Worm (Caenorhabditis elegans) whole organism, late embryonic: ENCODE results near the gene lelo-4.

Experiments used
- ama-1 ChIP-seq: fragments of 150-350 bp; optimal IDR thresholded peaks from 2 replicates; lab custom pipeline; 2014
- ceh-30 ChIP-seq: fragments of 150-350 bp; optimal IDR thresholded peaks from 2 replicates; lab custom pipeline; 2014; ENCODE audit warnings: missing biosample characterization, missing genetic modification characterization
- ceh-31 ChIP-seq: sonication (generic microtip); optimal IDR thresholded peaks from 2 replicates; lab custom pipeline; 2016; ENCODE audit warnings: missing genetic modification characterization, missing compliant biosample characterization
- che-1 ChIP-seq: sonication (generic microtip); optimal IDR thresholded peaks from 2 replicates; lab custom pipeline; 2016; ENCODE audit warnings: mild to moderate bottlenecking, missing genetic modification characterization, missing compliant biosample characterization
- ets-4 ChIP-seq: sonication (generic microtip); optimal IDR thresholded peaks from 2 replicates; lab custom pipeline; 2016; ENCODE audit warnings: missing genetic modification characterization, missing compliant biosample characterization
- eyg-1 ChIP-seq: sonication (generic microtip); optimal IDR thresholded peaks from 2 replicates; lab custom pipeline; 2016; ENCODE audit warnings: missing genotype, missing genetic modification characterization, missing compliant biosample characterization
- fkh-10 ChIP-seq: fragments of 150-350 bp; optimal IDR thresholded peaks from 2 replicates; lab custom pipeline; 2014; ENCODE audit warnings: missing biosample characterization, missing genetic modification reagents, missing genetic modification characterization
- sox-2 ChIP-seq: fragments of 200-800 bp; sonication (Bioruptor generic); IDR thresholded peaks from 2 replicates; pipeline ENCODE4 v1.3.6; 2022; ENCODE audit warnings: missing genetic modification reagents, missing genetic modification characterization, missing compliant biosample characterization
- tbx-2 ChIP-seq: sonication (generic microtip); optimal IDR thresholded peaks from 2 replicates; lab custom pipeline; 2016; ENCODE audit warnings: missing genetic modification characterization, missing compliant biosample characterization

DNA sequence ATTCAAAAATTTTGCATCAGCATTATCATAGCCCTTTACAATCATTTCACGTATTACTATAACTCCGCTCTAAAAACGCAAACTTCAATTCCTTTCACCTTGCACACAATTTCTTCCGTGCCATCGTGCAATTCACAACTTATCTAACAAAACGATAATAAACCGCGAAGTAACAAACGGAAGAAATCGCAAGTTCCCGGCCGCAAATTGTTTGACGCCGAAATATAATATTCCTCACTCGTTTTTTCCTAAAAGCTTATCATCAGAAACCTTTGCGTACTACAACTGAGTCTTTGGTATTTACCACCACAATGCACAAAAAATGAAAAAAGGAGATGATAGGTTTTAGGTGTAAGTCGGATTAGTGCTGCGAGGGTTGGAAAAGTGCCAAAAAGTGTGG, 32.6 kb downstream of the lelo-4 start:
- TF ChIP-seq fkh-10 (GFP tag; lab: Kevin White, UChicago) (no peak), sox-2 (GFP tag; lab: Robert Waterston, UW) (no peak), ama-1 (lab: Kevin White, UChicago) (no peak), ceh-30 (no peak), tbx-2 (tag; lab: Kevin White, UChicago) (no peak), che-1 (no peak), eyg-1 (tag; lab: Kevin White, UChicago) (no peak), ets-4 (tag; lab: Kevin White, UChicago) (no peak), ceh-31 (tag; lab: Kevin White, UChicago) (no peak)
